Fruit fly (Drosophila melanogaster) whole organism, embryonic: Measurements from ENCODE around the gene lectin-33A.

Experiments
- Bteb2 ChIP-seq: fragments of 200-800 bp; sonication (Bioruptor generic); optimal IDR thresholded peaks from 2 replicates; lab custom pipeline; 2016; ENCODE audit warnings: missing biosample characterization, missing genetic modification characterization
- CG10274 ChIP-seq: fragments of 200-800 bp; sonication (Bioruptor generic); optimal IDR thresholded peaks from 3 replicates; lab custom pipeline; 2017; ENCODE audit warnings: missing biosample characterization, mild to moderate bottlenecking, missing genetic modification characterization
- CG10565 ChIP-seq: fragments of 200-800 bp; sonication (Bioruptor generic); optimal IDR thresholded peaks from 3 replicates; lab custom pipeline; 2016; ENCODE audit warnings: missing biosample characterization, mild to moderate bottlenecking, missing genetic modification characterization
- CG11247 ChIP-seq: fragments of 200-800 bp; sonication (Bioruptor generic); IDR thresholded peaks from 2 replicates; pipeline ENCODE4 v1.3.6; 2022; ENCODE audit warnings: missing biosample characterization, missing genetic modification characterization
- CG11695 ChIP-seq: fragments of 200-800 bp; sonication (Bioruptor generic); IDR thresholded peaks from 3 replicates; pipeline ENCODE4 v1.3.6; 2022; ENCODE audit warnings: missing biosample characterization, missing genetic modification characterization
- CG12391 ChIP-seq: fragments of 200-800 bp; sonication (Bioruptor generic); optimal IDR thresholded peaks from 3 replicates; lab custom pipeline; 2018; ENCODE audit warnings: missing biosample characterization, mild to moderate bottlenecking, missing genetic modification characterization, moderate library complexity
- CG13424 ChIP-seq: fragments of 200-800 bp; sonication (Bioruptor generic); optimal IDR thresholded peaks from 2 replicates; lab custom pipeline; 2019; ENCODE audit warnings: missing biosample characterization, mild to moderate bottlenecking, missing genetic modification characterization, moderate library complexity
- CG14441 ChIP-seq: fragments of 200-800 bp; sonication (Bioruptor generic); IDR thresholded peaks from 2 replicates; pipeline ENCODE4 v1.3.6; 2022; ENCODE audit warnings: missing biosample characterization, missing genetic modification characterization
- CG14710 ChIP-seq: fragments of 200-800 bp; sonication (Bioruptor generic); optimal IDR thresholded peaks from 3 replicates; lab custom pipeline; 2019; ENCODE audit warnings: missing biosample characterization, mild to moderate bottlenecking, missing genetic modification characterization, moderate library complexity
- CG15073 ChIP-seq: fragments of 200-800 bp; sonication (Bioruptor generic); optimal IDR thresholded peaks from 2 replicates; lab custom pipeline; 2016; ENCODE audit warnings: missing biosample characterization, missing genetic modification characterization
- CG15514 ChIP-seq: fragments of 200-800 bp; sonication (Bioruptor generic); optimal IDR thresholded peaks from 3 replicates; lab custom pipeline; 2017; ENCODE audit warnings: missing biosample characterization, missing genetic modification characterization, mild to moderate bottlenecking, moderate library complexity, missing genetic modification reagents
- CG1647 ChIP-seq: fragments of 200-800 bp; sonication (Bioruptor generic); optimal IDR thresholded peaks from 3 replicates; lab custom pipeline; 2016; ENCODE audit warnings: missing biosample characterization, missing genetic modification characterization
- CG17385 ChIP-seq: fragments of 200-800 bp; sonication (Bioruptor generic); optimal IDR thresholded peaks from 3 replicates; lab custom pipeline; 2018; ENCODE audit warnings: missing biosample characterization, mild to moderate bottlenecking, missing genetic modification characterization
- CG18011 ChIP-seq: fragments of 200-800 bp; sonication (Bioruptor generic); optimal IDR thresholded peaks from 2 replicates; lab custom pipeline; 2017; ENCODE audit warnings: missing biosample characterization, missing genetic modification characterization, mild to moderate bottlenecking, moderate library complexity, missing genotype
- CG1832 ChIP-seq: fragments of 200-800 bp; sonication (Bioruptor generic); optimal IDR thresholded peaks from 2 replicates; lab custom pipeline; 2017; ENCODE audit warnings: missing biosample characterization, mild to moderate bottlenecking, missing genetic modification characterization, inconsistent platforms
- CG18476 ChIP-seq: fragments of 200-800 bp; sonication (Bioruptor generic); optimal IDR thresholded peaks from 2 replicates; lab custom pipeline; 2016; ENCODE audit warnings: missing biosample characterization, mild to moderate bottlenecking, missing genetic modification characterization
- CG31224 ChIP-seq: fragments of 200-800 bp; sonication (Bioruptor generic); IDR thresholded peaks from 2 replicates; pipeline ENCODE4 v1.3.6; 2022; ENCODE audit warnings: missing biosample characterization, missing genetic modification characterization
- CG3838 ChIP-seq: fragments of 200-800 bp; sonication (Bioruptor generic); optimal IDR thresholded peaks from 3 replicates; lab custom pipeline; 2016; ENCODE audit warnings: missing biosample characterization, missing genetic modification characterization
- CG3995 ChIP-seq: fragments of 200-800 bp; sonication (Bioruptor generic); optimal IDR thresholded peaks from 3 replicates; lab custom pipeline; 2016; ENCODE audit warnings: missing biosample characterization, missing genetic modification characterization
- CG4707 ChIP-seq: fragments of 200-800 bp; sonication (Bioruptor generic); optimal IDR thresholded peaks from 2 replicates; lab custom pipeline; 2018; ENCODE audit warnings: missing biosample characterization, mild to moderate bottlenecking, missing genetic modification characterization, moderate library complexity
- CG5953 ChIP-seq: fragments of 200-800 bp; sonication (Bioruptor generic); IDR thresholded peaks from 2 replicates; pipeline ENCODE4 v1.3.6; 2022; ENCODE audit warnings: missing biosample characterization, missing genetic modification characterization
- CG6854 ChIP-seq: fragments of 200-800 bp; sonication (Bioruptor generic); optimal IDR thresholded peaks from 3 replicates; lab custom pipeline; 2017; ENCODE audit warnings: missing biosample characterization, mild to moderate bottlenecking, missing genetic modification characterization
- CG9215 ChIP-seq: fragments of 200-800 bp; sonication (Bioruptor generic); IDR thresholded peaks from 2 replicates; pipeline ENCODE4 v1.3.6; 2022; ENCODE audit warnings: missing biosample characterization, missing genetic modification characterization
- D19A ChIP-seq: fragments of 200-800 bp; optimal IDR thresholded peaks from 3 replicates; lab custom pipeline; 2019; ENCODE audit warnings: missing biosample characterization, mild to moderate bottlenecking, missing genetic modification characterization, moderate library complexity
- Dek ChIP-seq: fragments of 200-800 bp; sonication (Bioruptor generic); optimal IDR thresholded peaks from 3 replicates; lab custom pipeline; 2019; ENCODE audit warnings: missing biosample characterization, mild to moderate bottlenecking, missing genetic modification characterization, moderate library complexity
- ERR ChIP-seq: fragments of 200-800 bp; sonication (Bioruptor generic); optimal IDR thresholded peaks from 2 replicates; lab custom pipeline; 2016; ENCODE audit warnings: missing biosample characterization, missing genetic modification characterization
- Ets97D ChIP-seq: fragments of 200-800 bp; sonication (Bioruptor generic); optimal IDR thresholded peaks from 3 replicates; lab custom pipeline; 2016; ENCODE audit warnings: missing biosample characterization, missing genetic modification characterization
- Gug ChIP-seq: fragments of 200-800 bp; sonication (Bioruptor generic); IDR thresholded peaks from 4 replicates; pipeline ENCODE4 v1.3.6; 2022; ENCODE audit warnings: missing biosample characterization, missing genetic modification characterization
- Hmx ChIP-seq: fragments of 200-800 bp; sonication (Bioruptor generic); optimal IDR thresholded peaks from 2 replicates; lab custom pipeline; 2016; ENCODE audit warnings: missing biosample characterization, missing genetic modification characterization
- Hr51 ChIP-seq, 2 experiments: fragments of 200-800 bp; sonication (Bioruptor generic); optimal IDR thresholded peaks; 2 replicates in 1 of 2; 3 replicates in 1 of 2; lab custom pipeline; 2016 to 2018; ENCODE audit warnings: missing biosample characterization in 2 of 2, missing genetic modification characterization in 2 of 2, mild to moderate bottlenecking in 1 of 2, moderate library complexity in 1 of 2
- Hr78 ChIP-seq, 2 experiments: fragments of 200-800 bp in 1 of 2; fragments of >200 bp in 1 of 2; sonication (Bioruptor generic) in 1 of 2; optimal IDR thresholded peaks; 2 replicates each; lab custom pipeline; 2017 to 2019; ENCODE audit warnings: missing biosample characterization in 2 of 2, missing genetic modification characterization in 2 of 2, mild to moderate bottlenecking in 1 of 2, moderate library complexity in 1 of 2
- Kr ChIP-seq: fragments of 200-800 bp; sonication (Bioruptor generic); optimal IDR thresholded peaks from 2 replicates; lab custom pipeline; 2017; ENCODE audit warnings: missing biosample characterization, mild to moderate bottlenecking, missing genetic modification characterization
- Rx ChIP-seq: fragments of 200-800 bp; sonication (Bioruptor generic); IDR thresholded peaks from 2 replicates; pipeline ENCODE4 v1.3.6; 2022; ENCODE audit warnings: missing biosample characterization, missing genetic modification characterization
- TFAM ChIP-seq: fragments of 200-800 bp; sonication (Bioruptor generic); optimal IDR thresholded peaks from 2 replicates; lab custom pipeline; 2017; ENCODE audit warnings: missing biosample characterization, missing genetic modification characterization, inconsistent platforms
- ac ChIP-seq: fragments of 200-800 bp; sonication (Bioruptor generic); optimal IDR thresholded peaks from 3 replicates; lab custom pipeline; 2017; ENCODE audit warnings: missing biosample characterization, mild to moderate bottlenecking, missing genetic modification characterization
- ase ChIP-seq: fragments of 200-800 bp; sonication (Bioruptor generic); IDR thresholded peaks from 3 replicates; pipeline ENCODE4 v1.3.6; 2022; ENCODE audit warnings: missing biosample characterization, missing genetic modification characterization
- ato ChIP-seq: fragments of 200-800 bp; sonication (Bioruptor generic); IDR thresholded peaks from 2 replicates; pipeline ENCODE4 v1.3.6; 2022; ENCODE audit warnings: missing biosample characterization, missing genetic modification characterization; ENCODE audit not compliant: partially characterized antibody
- bsh ChIP-seq, 2 experiments: fragments of 200-800 bp; sonication (Bioruptor generic); optimal IDR thresholded peaks; 2 replicates each; lab custom pipeline; 2017 to 2018; ENCODE audit warnings: mild to moderate bottlenecking in 2 of 2, missing biosample characterization in 2 of 2, missing genetic modification characterization in 2 of 2, moderate library complexity in 1 of 2
- crc ChIP-seq: fragments of 200-800 bp; sonication (Bioruptor generic); optimal IDR thresholded peaks from 2 replicates; lab custom pipeline; 2016; ENCODE audit warnings: missing biosample characterization, missing genetic modification characterization
- fd96Cb ChIP-seq: fragments of 200-800 bp; sonication (Bioruptor generic); optimal IDR thresholded peaks from 2 replicates; lab custom pipeline; 2018; ENCODE audit warnings: missing biosample characterization, mild to moderate bottlenecking, missing genetic modification characterization, moderate library complexity
- lab ChIP-seq: fragments of 200-800 bp; sonication (Bioruptor generic); optimal IDR thresholded peaks from 3 replicates; lab custom pipeline; 2017; ENCODE audit warnings: missing biosample characterization, missing genetic modification characterization, mild to moderate bottlenecking, moderate library complexity, missing genetic modification reagents
- lola ChIP-seq, 3 experiments: fragments of >200 bp in 2 of 3; fragments of 200-800 bp in 1 of 3; sonication (Bioruptor generic) in 1 of 3; optimal IDR thresholded peaks; 2 replicates each; lab custom pipeline; 2017 to 2019; ENCODE audit warnings: missing biosample characterization in 3 of 3, missing genetic modification characterization in 3 of 3, mild to moderate bottlenecking in 1 of 3, moderate library complexity in 1 of 3
- lov ChIP-seq, 2 experiments: fragments of 200-800 bp in 1 of 2; fragments of >200 bp in 1 of 2; sonication (Bioruptor generic) in 1 of 2; IDR thresholded peaks in 1 of 2; optimal IDR thresholded peaks in 1 of 2; 2 replicates in 1 of 2; 3 replicates in 1 of 2; pipeline versions ENCODE4 v1.3.6 to Lab custom; 2017 to 2022; ENCODE audit warnings: missing biosample characterization in 1 of 2, missing genetic modification characterization in 1 of 2
- nom ChIP-seq: fragments of 200-800 bp; sonication (Bioruptor generic); optimal IDR thresholded peaks from 2 replicates; lab custom pipeline; 2017; ENCODE audit warnings: missing biosample characterization, missing genetic modification characterization, mild to moderate bottlenecking, moderate library complexity, missing genetic modification reagents
- pita ChIP-seq: fragments of 200-800 bp; sonication (Bioruptor generic); optimal IDR thresholded peaks from 2 replicates; lab custom pipeline; 2017; ENCODE audit warnings: missing biosample characterization, mild to moderate bottlenecking, missing genetic modification characterization
- pnt ChIP-seq: fragments of 200-800 bp; sonication (Bioruptor generic); optimal IDR thresholded peaks from 3 replicates; lab custom pipeline; 2016; ENCODE audit warnings: missing biosample characterization, missing genetic modification characterization
- psq ChIP-seq: fragments of 200-800 bp; sonication (Bioruptor generic); optimal IDR thresholded peaks from 2 replicates; lab custom pipeline; 2017; ENCODE audit warnings: missing biosample characterization, missing genetic modification characterization
- usp ChIP-seq: fragments of >200 bp; optimal IDR thresholded peaks from 2 replicates; lab custom pipeline; 2017; ENCODE audit warnings: missing biosample characterization, missing genetic modification characterization
- wor ChIP-seq: fragments of 200-800 bp; sonication (Bioruptor generic); IDR thresholded peaks from 2 replicates; pipeline ENCODE4 v1.3.6; 2022; ENCODE audit warnings: missing biosample characterization, missing genetic modification characterization

The lectin-33A gene

DNA sequence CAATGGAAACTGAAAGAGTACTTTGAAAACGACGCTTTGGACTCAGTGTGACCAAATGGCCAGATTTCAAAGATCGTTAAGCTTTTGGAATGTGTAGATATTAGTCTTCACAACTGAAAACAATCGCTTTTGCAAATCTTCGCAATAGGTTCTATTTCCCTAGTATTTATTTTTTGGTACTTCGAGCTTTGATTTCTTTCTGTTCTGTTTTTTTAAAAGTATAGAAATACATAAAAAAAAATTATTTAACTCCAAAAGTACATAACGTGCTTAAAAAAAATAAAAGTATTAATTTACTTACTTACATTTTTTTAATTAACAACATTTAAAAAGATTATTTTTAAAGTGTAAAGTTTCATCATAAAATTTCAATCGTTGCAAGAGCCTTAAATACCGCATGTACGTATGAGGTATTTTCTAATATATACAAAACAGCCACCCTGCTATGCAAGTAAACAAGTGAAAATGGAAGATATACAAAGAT is 14.5 kb upstream of the lectin-33A start, which contains the start of the genes piwi and CG12253 (continued):
- peak; percentile 26 for TF ChIP-seq CG15073 (GFP tag; lab: Kevin White, UChicago)
- TF ChIP-seq ERR: no peak
- peak; percentile 7 for TF ChIP-seq CG4707 (GFP tag; lab: Kevin White, UChicago)
- TF ChIP-seq usp: no peak
- TF ChIP-seq CG13424: peak; percentile 90
- TF ChIP-seq CG14710: peak; percentile 59
- TF ChIP-seq Hr78 (GFP tag; optimal IDR thresholded peaks at IDR 0.05; lab: Kevin White, UChicago): no peak
- TF ChIP-seq CG10565 (GFP tag; lab: Kevin White, UChicago): no peak
- no peak for TF ChIP-seq CG5953
- TF ChIP-seq CG10274 (GFP tag; lab: Kevin White, UChicago): no peak
- no peak for TF ChIP-seq Kr (GFP tag; lab: Kevin White, UChicago)
- TF ChIP-seq crc (GFP tag; lab: Kevin White, UChicago): no peak
- peak; percentile 74 for TF ChIP-seq CG11247 (GFP tag; lab: Robert Waterston, UW)
- no peak for TF ChIP-seq lov (optimal IDR thresholded peaks at IDR 0.05; lab: Kevin White, UChicago)
- no peak for TF ChIP-seq lov (GFP tag; IDR thresholded peaks at IDR 0.05; lab: Robert Waterston, UW)
- no peak for TF ChIP-seq CG3995 (GFP tag; lab: Kevin White, UChicago)
- no peak for TF ChIP-seq lab (GFP tag; lab: Kevin White, UChicago)
- TF ChIP-seq ac: no peak
- no peak for TF ChIP-seq Gug (GFP tag; lab: Robert Waterston, UW)
- TF ChIP-seq Hmx (GFP tag; lab: Kevin White, UChicago): no peak
- peak in 1 of 2 experiments; percentile 85 for TF ChIP-seq bsh (GFP tag; optimal IDR thresholded peaks at IDR 0.05; lab: Kevin White, UChicago)
- TF ChIP-seq CG1832: no peak
- TF ChIP-seq CG18011 (GFP tag; lab: Kevin White, UChicago): peak; percentile 39
- peak; percentile 26 for TF ChIP-seq Ets97D (GFP tag; lab: Kevin White, UChicago)
- peak; percentile 76 for TF ChIP-seq CG17385 (GFP tag; lab: Kevin White, UChicago)
- TF ChIP-seq pnt (GFP tag; lab: Kevin White, UChicago): no peak
- TF ChIP-seq pita: no peak
- TF ChIP-seq Dek (tag; lab: Kevin White, UChicago): no peak
- no peak for TF ChIP-seq ato (GFP tag; lab: Robert Waterston, UW)
- TF ChIP-seq Hr51 (GFP tag; optimal IDR thresholded peaks at IDR 0.05; lab: Kevin White, UChicago): peak in 1 of 2 experiments; percentile 28
- no peak for TF ChIP-seq CG1647 (GFP tag; lab: Kevin White, UChicago)
- TF ChIP-seq CG15514 (GFP tag; lab: Kevin White, UChicago): peak; percentile 32
- TF ChIP-seq CG31224: no peak
- no peak for TF ChIP-seq TFAM (GFP tag; lab: Kevin White, UChicago)
- no peak for TF ChIP-seq Rx
- TF ChIP-seq CG3838 (GFP tag; lab: Kevin White, UChicago): peak; percentile 35
- no peak for TF ChIP-seq ase (GFP tag; lab: Robert Waterston, UW)
- peak; percentile 24 for TF ChIP-seq CG18476
- TF ChIP-seq CG11695 (GFP tag; lab: Robert Waterston, UW): peak; percentile 68; the same call in 2 of the 3 replicates
- no peak for TF ChIP-seq CG9215 (GFP tag; lab: Robert Waterston, UW)
- peak; percentile 70 for TF ChIP-seq fd96Cb
- no peak for TF ChIP-seq nom (GFP tag; lab: Kevin White, UChicago)
- peak; percentile 32 for TF ChIP-seq Bteb2 (GFP tag; lab: Kevin White, UChicago)
- peak in 1 of 3 experiments; percentile 88 for TF ChIP-seq lola (GFP tag; optimal IDR thresholded peaks at IDR 0.05; lab: Kevin White, UChicago)
- peak; percentile 70 for TF ChIP-seq D19A (tag; lab: Kevin White, UChicago)
- peak; percentile 75 for TF ChIP-seq wor (GFP tag; lab: Robert Waterston, UW)
- 0 out of 2 replicates have a peak, but pooled peaks have one; percentile 40 for TF ChIP-seq CG14441 (GFP tag; lab: Robert Waterston, UW)
- no peak for TF ChIP-seq CG6854 (GFP tag; lab: Kevin White, UChicago)
- no peak for TF ChIP-seq psq (GFP tag; lab: Kevin White, UChicago)
- TF ChIP-seq CG12391 (tag; lab: Kevin White, UChicago): peak; percentile 93
